Fruit fly (Drosophila melanogaster): Measurements from ENCODE around the gene Sgsf.

Gene Sgsf

dm6 chr3R:12297261-12297660 is 44.2 kb upstream of the Sgsf start (continued):
- peak; percentile 46 for TF ChIP-seq OdsH (GFP tag; optimal IDR thresholded peaks at IDR 0.05)
- TF ChIP-seq acj6 (GFP tag; optimal IDR thresholded peaks at IDR 0.05), result peak; percentile 28
- peak; percentile 18 for TF ChIP-seq CG10669 (GFP tag; optimal IDR thresholded peaks at IDR 0.05)
- TF ChIP-seq CG3919 (GFP tag; optimal IDR thresholded peaks at IDR 0.05), result peak; percentile 39
- peak; percentile 34 for TF ChIP-seq CG16779 (tag; optimal IDR thresholded peaks at IDR 0.05)
- TF ChIP-seq pdm3 (GFP tag; optimal IDR thresholded peaks at IDR 0.05), result peak; percentile 29
- peak; percentile 78 for TF ChIP-seq CG32006 (GFP tag; optimal IDR thresholded peaks at IDR 0.05)
- TF ChIP-seq CG31627 (GFP tag; optimal IDR thresholded peaks at IDR 0.05), result no peak
- no peak for TF ChIP-seq CG11762 (GFP tag; optimal IDR thresholded peaks at IDR 0.05; ENCODE audit: insufficient read depth)
- TF ChIP-seq eg (GFP tag; IDR thresholded peaks at IDR 0.05), result peak; percentile 84
- TF ChIP-seq Met (GFP tag; optimal IDR thresholded peaks at IDR 0.05), result no peak
- TF ChIP-seq Eip93F (GFP tag; optimal IDR thresholded peaks at IDR 0.05), result no peak
- TF ChIP-seq Ets21C (GFP tag; optimal IDR thresholded peaks at IDR 0.05), result no peak
- TF ChIP-seq Eip78C (GFP tag), result peak; percentile 85

- TF ChIP-seq svp (GFP tag), result peak; percentile 66
- TF ChIP-seq Hr39 (GFP tag; optimal IDR thresholded peaks at IDR 0.05), result no peak
- TF ChIP-seq Hr4 (GFP tag; optimal IDR thresholded peaks at IDR 0.05), result no peak
- no peak for TF ChIP-seq CG7368 (GFP tag; optimal IDR thresholded peaks at IDR 0.05)
- TF ChIP-seq CG6808 (GFP tag; optimal IDR thresholded peaks at IDR 0.05), result no peak
- no peak for TF ChIP-seq fd59A (GFP tag; optimal IDR thresholded peaks at IDR 0.05)
- peak; percentile 7 for TF ChIP-seq CG3919 (GFP tag; optimal IDR thresholded peaks at IDR 0.05)
- no peak for TF ChIP-seq CG10631 (GFP tag; optimal IDR thresholded peaks at IDR 0.05)
- TF ChIP-seq CG1621 (tag; optimal IDR thresholded peaks at IDR 0.05), result no peak
- no peak for TF ChIP-seq CG11294 (GFP tag; IDR thresholded peaks at IDR 0.05)
- TF ChIP-seq eg (GFP tag; IDR thresholded peaks at IDR 0.05), result 0 out of 3 replicates have a peak, but pooled peaks have one; percentile 4
- no peak for TF ChIP-seq Sox14 (GFP tag; optimal IDR thresholded peaks at IDR 0.05)
- TF ChIP-seq lz (GFP tag; optimal IDR thresholded peaks at IDR 0.05), result no peak
Observed at dm6 chr3R:12301528-12301927, 39.9 kb upstream of the Sgsf start.

DNA sequence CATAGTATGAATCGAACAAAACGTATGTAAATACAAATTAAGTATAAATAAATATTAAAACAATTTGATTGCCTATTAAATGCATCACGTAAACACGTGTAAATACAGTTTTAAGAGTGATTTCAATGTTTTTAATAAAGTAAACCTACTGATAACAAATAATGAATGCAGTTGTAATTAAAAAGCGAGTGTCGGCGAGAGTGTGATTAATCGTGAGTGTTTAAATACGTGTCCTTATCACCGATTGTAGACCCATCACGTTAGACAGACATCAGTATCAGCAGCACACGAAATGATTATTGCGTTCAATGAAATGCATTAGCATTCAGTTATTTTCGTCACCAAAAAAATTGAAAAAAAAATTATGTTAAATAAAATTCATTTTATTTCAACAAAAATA is 38.6 kb upstream of the Sgsf start:
- TF ChIP-seq Eip75B (GFP tag; optimal IDR thresholded peaks at IDR 0.05), result no peak
- TF ChIP-seq Smox (GFP tag; optimal IDR thresholded peaks at IDR 0.05), result no peak
- TF ChIP-seq CG7368 (GFP tag; optimal IDR thresholded peaks at IDR 0.05), result no peak
- no peak for TF ChIP-seq Met (GFP tag; optimal IDR thresholded peaks at IDR 0.05)
- no peak for TF ChIP-seq cyc (GFP tag; optimal IDR thresholded peaks at IDR 0.05)
- TF ChIP-seq CG11294 (GFP tag; IDR thresholded peaks at IDR 0.05), result no peak
- no peak for TF ChIP-seq eg (GFP tag; IDR thresholded peaks at IDR 0.05)
- peak; percentile 76 for TF ChIP-seq svp (GFP tag)

DNA sequence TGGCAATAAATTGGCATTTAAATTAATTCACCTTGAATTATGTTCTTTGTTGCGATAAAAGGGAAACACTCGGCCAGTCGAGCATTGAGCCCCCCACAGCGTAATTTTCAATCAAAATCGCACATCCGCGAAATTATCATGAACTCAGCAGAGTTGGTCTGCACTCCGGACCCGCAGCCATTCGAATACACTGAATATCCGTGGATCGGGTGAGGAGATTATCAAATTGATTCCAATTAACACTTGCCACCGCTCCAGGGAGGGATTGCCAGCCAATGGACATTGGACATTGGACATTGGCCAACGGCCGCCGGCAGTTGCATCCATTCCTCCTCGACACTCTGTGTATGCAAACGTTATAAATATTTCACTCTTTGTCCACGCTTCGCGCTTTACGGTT is 33.9 kb upstream of the Sgsf start:
- TF ChIP-seq dsx (GFP tag; optimal IDR thresholded peaks at IDR 0.05; ENCODE audit: poor library complexity, severe bottlenecking), result no peak
- TF ChIP-seq CG6792 (GFP tag; optimal IDR thresholded peaks at IDR 0.05), result no peak
- no peak for TF ChIP-seq Eip93F (GFP tag; optimal IDR thresholded peaks at IDR 0.05)
- no peak for TF ChIP-seq spab (GFP tag; optimal IDR thresholded peaks at IDR 0.05)
- TF ChIP-seq svp (GFP tag), result peak; percentile 91
- no peak for TF ChIP-seq achi (GFP tag; optimal IDR thresholded peaks at IDR 0.05)
- no peak for TF ChIP-seq Blimp-1 (GFP tag; optimal IDR thresholded peaks at IDR 0.05)
- TF ChIP-seq CG10631 (GFP tag; optimal IDR thresholded peaks at IDR 0.05), result no peak

dm6 chr3R:12311053-12311452 is 30.4 kb upstream of the Sgsf start, which contains the start of gene CG4066:
TSS of gene CG4066 (plus strand) at chr3R:12311353.
- no peak for TF ChIP-seq CG10631 (GFP tag; optimal IDR thresholded peaks at IDR 0.05)
- no peak for TF ChIP-seq CG6792 (GFP tag; optimal IDR thresholded peaks at IDR 0.05)
- no peak for TF ChIP-seq dac (GFP tag; optimal IDR thresholded peaks at IDR 0.05)
- no peak for TF ChIP-seq CG11294 (GFP tag; IDR thresholded peaks at IDR 0.05)
- no peak for TF ChIP-seq CG11902 (GFP tag; optimal IDR thresholded peaks at IDR 0.05)
- no peak for TF ChIP-seq fd59A (GFP tag; optimal IDR thresholded peaks at IDR 0.05)
- no peak for TF ChIP-seq Blimp-1 (GFP tag; optimal IDR thresholded peaks at IDR 0.05)
- no peak for TF ChIP-seq CG10669 (GFP tag; optimal IDR thresholded peaks at IDR 0.05)
- TF ChIP-seq vri (GFP tag; optimal IDR thresholded peaks at IDR 0.05), result no peak
- TF ChIP-seq Ets96B (tag; optimal IDR thresholded peaks at IDR 0.05), result no peak
- TF ChIP-seq fkh (GFP tag; optimal IDR thresholded peaks at IDR 0.05), result no peak
- no peak for TF ChIP-seq CG8319 (GFP tag; optimal IDR thresholded peaks at IDR 0.05)
- TF ChIP-seq achi (GFP tag; optimal IDR thresholded peaks at IDR 0.05), result no peak
- TF ChIP-seq cyc (GFP tag; optimal IDR thresholded peaks at IDR 0.05), result no peak
- no peak for TF ChIP-seq CG3032 (tag; optimal IDR thresholded peaks at IDR 0.05)
- TF ChIP-seq Sox14 (GFP tag; optimal IDR thresholded peaks at IDR 0.05), result no peak
- no peak for TF ChIP-seq CG6854 (GFP tag; optimal IDR thresholded peaks at IDR 0.05)
- TF ChIP-seq CG1621 (tag; optimal IDR thresholded peaks at IDR 0.05), result no peak
- TF ChIP-seq lz (GFP tag; optimal IDR thresholded peaks at IDR 0.05), result no peak

Measured in whole organism, prepupa.